Fruit fly (Drosophila melanogaster): ENCODE measurements around the gene CG1146.

The CG1146 gene

DNA sequence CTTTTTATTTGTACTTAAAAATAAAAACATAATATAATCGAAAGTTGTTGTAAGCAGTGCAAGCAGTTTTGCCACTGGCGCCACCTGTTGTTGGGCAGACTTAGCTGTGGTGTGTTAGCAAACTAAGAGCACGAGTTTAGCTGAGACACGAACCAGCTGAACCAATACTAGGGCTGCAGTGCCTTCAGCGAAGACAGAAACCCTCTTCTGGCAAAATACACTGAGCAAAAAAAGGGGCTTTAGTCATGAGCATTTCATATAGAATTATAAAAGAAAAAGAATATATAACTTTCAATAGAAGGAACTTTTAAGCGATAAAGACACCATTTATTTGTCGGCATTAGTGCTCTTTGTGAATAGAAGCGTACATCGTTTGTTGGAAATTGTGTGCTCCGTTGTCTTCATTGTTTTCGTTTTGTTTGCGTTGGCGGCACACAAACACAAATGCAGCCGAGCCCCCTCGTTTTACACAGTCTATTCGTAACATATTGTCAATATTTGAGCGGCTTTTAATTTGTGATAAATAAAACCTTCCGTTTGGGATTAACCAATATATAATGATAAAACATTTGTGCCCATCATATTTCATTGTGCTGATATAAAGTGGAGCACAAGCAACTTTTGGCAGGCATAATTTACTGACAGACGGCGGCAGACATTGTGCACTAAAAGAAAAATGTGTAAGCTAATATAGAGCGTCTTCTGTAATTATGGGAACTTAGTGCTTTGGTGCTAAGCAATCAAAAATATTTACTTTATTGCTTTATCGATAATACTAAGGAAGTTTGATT, 43.0 kb downstream of the CG1146 start (continued):
- peak; percentile 94 for TF ChIP-seq CG2199 (GFP tag; IDR thresholded peaks at IDR 0.05)
- TF ChIP-seq NFAT (GFP tag; IDR thresholded peaks at IDR 0.05), result peak; percentile 82
- peak; percentile 23 for TF ChIP-seq fd3F (GFP tag; optimal IDR thresholded peaks at IDR 0.05)
- peak; percentile 71 for TF ChIP-seq CG9437 (GFP tag; optimal IDR thresholded peaks at IDR 0.05)
- TF ChIP-seq CG12659 (GFP tag; optimal IDR thresholded peaks at IDR 0.05), result peak; percentile 66
- TF ChIP-seq Opbp (GFP tag; IDR thresholded peaks at IDR 0.05; ENCODE audit: partially characterized antibody), result peak; percentile 37; the same call in 1 of the 3 replicates
- peak; percentile 78 for TF ChIP-seq CG15514 (GFP tag; optimal IDR thresholded peaks at IDR 0.05)
- TF ChIP-seq Deaf1 (tag; optimal IDR thresholded peaks at IDR 0.05), result peak; percentile 44
- TF ChIP-seq Eip74EF (GFP tag; optimal IDR thresholded peaks at IDR 0.05), result peak in 1 of 2 experiments; percentile 86
- peak; percentile 43 for TF ChIP-seq CG4282 (GFP tag; optimal IDR thresholded peaks at IDR 0.05)
- peak; percentile 79 for TF ChIP-seq dysf (GFP tag; IDR thresholded peaks at IDR 0.05)
- peak; percentile 51; the same call in 2 of the 3 replicates for TF ChIP-seq CG2889 (GFP tag; IDR thresholded peaks at IDR 0.05)
- peak; percentile 66 for TF ChIP-seq sqz (GFP tag; optimal IDR thresholded peaks at IDR 0.05)
- peak; percentile 55 for TF ChIP-seq CG17829 (tag; optimal IDR thresholded peaks at IDR 0.05)
- peak; percentile 52 for TF ChIP-seq rib (GFP tag; IDR thresholded peaks at IDR 0.05)
- TF ChIP-seq mirr (GFP tag; optimal IDR thresholded peaks at IDR 0.05), result peak; percentile 30
- peak; percentile 52 for TF ChIP-seq CG13424 (tag; optimal IDR thresholded peaks at IDR 0.05)
- TF ChIP-seq Trl (optimal IDR thresholded peaks at IDR 0.05), result no peak
- TF ChIP-seq Trl (GFP tag; optimal IDR thresholded peaks at IDR 0.05), result peak; percentile 43
- peak; percentile 57 for TF ChIP-seq pho (GFP tag; optimal IDR thresholded peaks at IDR 0.05)
- TF ChIP-seq Bdp1 (GFP tag; optimal IDR thresholded peaks at IDR 0.05), result peak; percentile 56
- peak; percentile 77 for TF ChIP-seq ttk (GFP tag; IDR thresholded peaks at IDR 0.05)
- peak; percentile 55 for TF ChIP-seq CG10147 (GFP tag; optimal IDR thresholded peaks at IDR 0.05)
- peak; percentile 63 for TF ChIP-seq CG9727 (GFP tag; optimal IDR thresholded peaks at IDR 0.05)
- peak; percentile 14 for TF ChIP-seq pum (GFP tag; optimal IDR thresholded peaks at IDR 0.05)
- peak; percentile 5 for TF ChIP-seq onecut (GFP tag; IDR thresholded peaks at IDR 0.05)
- peak; percentile 31 for TF ChIP-seq kah (GFP tag; optimal IDR thresholded peaks at IDR 0.05)
- peak; percentile 71 for TF ChIP-seq Sox100B (GFP tag; optimal IDR thresholded peaks at IDR 0.05)
- TF ChIP-seq HmgD (GFP tag; optimal IDR thresholded peaks at IDR 0.05), result peak; percentile 88
- TF ChIP-seq slbo (GFP tag; IDR thresholded peaks at IDR 0.05), result peak; percentile 93
- TF ChIP-seq B-H1 (GFP tag; IDR thresholded peaks at IDR 0.05), result peak; percentile 72
- TF ChIP-seq CG7556 (GFP tag; optimal IDR thresholded peaks at IDR 0.05), result peak; percentile 39
- TF ChIP-seq jumu (GFP tag; optimal IDR thresholded peaks at IDR 0.05), result peak; percentile 23
- TF ChIP-seq tup (GFP tag; optimal IDR thresholded peaks at IDR 0.05), result peak; percentile 51
- no peak for TF ChIP-seq Sin3A (optimal IDR thresholded peaks at IDR 0.05)
- peak; percentile 82 for TF ChIP-seq BtbVII (GFP tag; optimal IDR thresholded peaks at IDR 0.05)
- peak; percentile 91 for TF ChIP-seq pita (GFP tag; optimal IDR thresholded peaks at IDR 0.05)
- TF ChIP-seq Ravus (GFP tag; IDR thresholded peaks at IDR 0.05), result peak; percentile 18; the same call in 1 of the 2 replicates
- peak; percentile 59 for TF ChIP-seq fd96Cb (tag; optimal IDR thresholded peaks at IDR 0.05)
- peak; percentile 48 for TF ChIP-seq CG3163 (GFP tag; optimal IDR thresholded peaks at IDR 0.05)
- TF ChIP-seq HLH4C (GFP tag; IDR thresholded peaks at IDR 0.05; ENCODE audit: partially characterized antibody), result no peak
- no peak for TF ChIP-seq sima (GFP tag; optimal IDR thresholded peaks at IDR 0.05)
- no peak for TF ChIP-seq fd102C (GFP tag; optimal IDR thresholded peaks at IDR 0.05)
- TF ChIP-seq Meics (GFP tag; optimal IDR thresholded peaks at IDR 0.05), result peak; percentile 77
- peak; percentile 84 for TF ChIP-seq CG8290 (GFP tag; optimal IDR thresholded peaks at IDR 0.05)
- TF ChIP-seq CG8290 (tag; optimal IDR thresholded peaks at IDR 0.05), result peak; percentile 67 to 91
- no peak for TF ChIP-seq CG9797 (GFP tag; optimal IDR thresholded peaks at IDR 0.05)
- TF ChIP-seq CG10431 (GFP tag; optimal IDR thresholded peaks at IDR 0.05), result peak; percentile 80
- TF ChIP-seq CG11560 (tag; IDR thresholded peaks at IDR 0.05), result peak; percentile 76
- TF ChIP-seq bsh (GFP tag; optimal IDR thresholded peaks at IDR 0.05), result peak; percentile 28 to 75
